Worm (Caenorhabditis elegans) whole organism, late embryonic: ENCODE results near the gene F09C6.14.

ENCODE experiments used
- K09A11.1 ChIP-seq: sonication (generic microtip); optimal IDR thresholded peaks from 2 replicates; lab custom pipeline; 2017; ENCODE audit warnings: antibody characterized with exemption, mild to moderate bottlenecking, missing genetic modification characterization, missing compliant biosample characterization; ENCODE audit not compliant: insufficient read depth
- T23F11.4 ChIP-seq: fragments of 200-800 bp; sonication (Bioruptor generic); optimal IDR thresholded peaks from 2 replicates; lab custom pipeline; 2018; ENCODE audit warnings: mild to moderate bottlenecking, missing genetic modification characterization, missing compliant biosample characterization
- ama-1 ChIP-seq: fragments of 150-350 bp; optimal IDR thresholded peaks from 2 replicates; lab custom pipeline; 2014
- ceh-24 ChIP-seq: sonication (generic microtip); optimal IDR thresholded peaks from 2 replicates; lab custom pipeline; 2016; ENCODE audit warnings: mild to moderate bottlenecking, missing genetic modification characterization, missing compliant biosample characterization
- ceh-30 ChIP-seq: fragments of 150-350 bp; optimal IDR thresholded peaks from 2 replicates; lab custom pipeline; 2014; ENCODE audit warnings: missing biosample characterization, missing genetic modification characterization
- ceh-31 ChIP-seq: sonication (generic microtip); optimal IDR thresholded peaks from 2 replicates; lab custom pipeline; 2016; ENCODE audit warnings: missing genetic modification characterization, missing compliant biosample characterization
- ceh-34 ChIP-seq: sonication (generic microtip); optimal IDR thresholded peaks from 2 replicates; lab custom pipeline; 2016; ENCODE audit warnings: mild to moderate bottlenecking, missing genetic modification characterization, missing compliant biosample characterization
- ceh-45 ChIP-seq: fragments of 200-800 bp; sonication (Bioruptor generic); IDR thresholded peaks from 2 replicates; pipeline ENCODE4 v1.3.6; 2022; ENCODE audit warnings: missing genetic modification reagents, missing genetic modification characterization, missing compliant biosample characterization
- elt-2 ChIP-seq: sonication (generic microtip); optimal IDR thresholded peaks from 2 replicates; lab custom pipeline; 2016; ENCODE audit warnings: missing genetic modification reagents, missing genetic modification characterization, missing compliant biosample characterization
- elt-4 ChIP-seq: sonication (generic microtip); optimal IDR thresholded peaks from 2 replicates; lab custom pipeline; 2016; ENCODE audit warnings: missing genetic modification characterization, missing compliant biosample characterization
- fax-1 ChIP-seq: sonication (generic microtip); optimal IDR thresholded peaks from 2 replicates; lab custom pipeline; 2016; ENCODE audit warnings: missing genotype, missing genetic modification characterization, missing compliant biosample characterization
- fkh-10 ChIP-seq: fragments of 150-350 bp; optimal IDR thresholded peaks from 2 replicates; lab custom pipeline; 2014; ENCODE audit warnings: missing biosample characterization, missing genetic modification reagents, missing genetic modification characterization
- gmeb-2 ChIP-seq: sonication (generic microtip); optimal IDR thresholded peaks from 2 replicates; lab custom pipeline; 2016; ENCODE audit warnings: missing genetic modification characterization, inconsistent platforms, missing compliant biosample characterization
- hlh-13 ChIP-seq: fragments of 200-800 bp; sonication (Bioruptor generic); optimal IDR thresholded peaks from 2 replicates; lab custom pipeline; 2018; ENCODE audit warnings: mild to moderate bottlenecking, missing genetic modification characterization, missing compliant biosample characterization
- hlh-8 ChIP-seq: sonication (generic microtip); optimal IDR thresholded peaks from 2 replicates; lab custom pipeline; 2016; ENCODE audit warnings: missing genotype, missing genetic modification characterization, missing compliant biosample characterization
- nfya-1 ChIP-seq: sonication (generic microtip); optimal IDR thresholded peaks from 2 replicates; lab custom pipeline; 2017; ENCODE audit warnings: missing genetic modification characterization, mild to moderate bottlenecking, missing compliant biosample characterization, antibody characterized with exemption, moderate library complexity
- nhr-232 ChIP-seq: sonication (generic microtip); optimal IDR thresholded peaks from 2 replicates; lab custom pipeline; 2016; ENCODE audit warnings: missing genetic modification characterization, missing compliant biosample characterization
- npax-4 ChIP-seq: sonication (generic microtip); optimal IDR thresholded peaks from 2 replicates; lab custom pipeline; 2016; ENCODE audit warnings: missing genetic modification characterization, missing compliant biosample characterization
- odd-2 ChIP-seq: sonication (generic microtip); optimal IDR thresholded peaks from 2 replicates; lab custom pipeline; 2017; ENCODE audit warnings: antibody characterized with exemption, mild to moderate bottlenecking, missing genetic modification characterization, missing compliant biosample characterization
- pag-3 ChIP-seq: sonication (generic microtip); optimal IDR thresholded peaks from 2 replicates; lab custom pipeline; 2016; ENCODE audit warnings: missing compliant biosample characterization, missing genetic modification characterization, borderline replicate concordance
- pat-9 ChIP-seq: fragments of 200-800 bp; sonication (Bioruptor generic); optimal IDR thresholded peaks from 2 replicates; lab custom pipeline; 2018; ENCODE audit warnings: mild to moderate bottlenecking, missing genetic modification characterization, moderate library complexity, missing compliant biosample characterization
- pax-1 ChIP-seq: fragments of 150-350 bp; optimal IDR thresholded peaks from 2 replicates; lab custom pipeline; 2014; ENCODE audit warnings: missing biosample characterization, missing genetic modification characterization
- pha-2 ChIP-seq: sonication (generic microtip); optimal IDR thresholded peaks from 2 replicates; lab custom pipeline; 2017; ENCODE audit warnings: mild to moderate bottlenecking, missing genetic modification characterization, missing compliant biosample characterization
- pha-4 ChIP-seq: fragments of 150-350 bp; optimal IDR thresholded peaks from 2 replicates; lab custom pipeline; 2018; ENCODE audit warnings: missing biosample characterization, missing genetic modification reagents, missing genetic modification characterization
- pqm-1 ChIP-seq: sonication (generic microtip); optimal IDR thresholded peaks from 2 replicates; lab custom pipeline; 2016; ENCODE audit warnings: missing genetic modification characterization, missing compliant biosample characterization
- pros-1 ChIP-seq: fragments of 150-350 bp; optimal IDR thresholded peaks from 2 replicates; lab custom pipeline; 2014; ENCODE audit warnings: missing biosample characterization, missing genetic modification reagents, missing genetic modification characterization
- ref-2 ChIP-seq: sonication (generic microtip); optimal IDR thresholded peaks from 2 replicates; lab custom pipeline; 2016; ENCODE audit warnings: missing genetic modification characterization, missing compliant biosample characterization
- sox-2 ChIP-seq: fragments of 200-800 bp; sonication (Bioruptor generic); IDR thresholded peaks from 2 replicates; pipeline ENCODE4 v1.3.6; 2022; ENCODE audit warnings: missing genetic modification reagents, missing genetic modification characterization, missing compliant biosample characterization
- sox-4 ChIP-seq: sonication (generic microtip); optimal IDR thresholded peaks from 2 replicates; lab custom pipeline; 2017; ENCODE audit warnings: mild to moderate bottlenecking, missing genetic modification characterization, inconsistent platforms, missing compliant biosample characterization
- syd-9 ChIP-seq: sonication (generic microtip); optimal IDR thresholded peaks from 2 replicates; lab custom pipeline; 2016; ENCODE audit warnings: mild to moderate bottlenecking, missing genetic modification characterization, moderate library complexity, missing compliant biosample characterization
- tbx-7 ChIP-seq: sonication (generic microtip); optimal IDR thresholded peaks from 2 replicates; lab custom pipeline; 2016; ENCODE audit warnings: missing genotype, missing genetic modification characterization, missing compliant biosample characterization
- unc-42 ChIP-seq: sonication (generic microtip); optimal IDR thresholded peaks from 2 replicates; lab custom pipeline; 2016; ENCODE audit warnings: missing genotype, missing genetic modification characterization, missing compliant biosample characterization
- unc-55 ChIP-seq: sonication (generic microtip); optimal IDR thresholded peaks from 2 replicates; lab custom pipeline; 2017; ENCODE audit warnings: missing biosample characterization, missing genetic modification reagents, missing genetic modification characterization
- unc-86 ChIP-seq: sonication (generic microtip); optimal IDR thresholded peaks from 2 replicates; lab custom pipeline; 2016; ENCODE audit warnings: missing genetic modification characterization, missing compliant biosample characterization
- ztf-16 ChIP-seq: sonication (generic microtip); optimal IDR thresholded peaks from 2 replicates; lab custom pipeline; 2017; ENCODE audit warnings: missing genetic modification characterization, missing compliant biosample characterization

Gene F09C6.14

DNA sequence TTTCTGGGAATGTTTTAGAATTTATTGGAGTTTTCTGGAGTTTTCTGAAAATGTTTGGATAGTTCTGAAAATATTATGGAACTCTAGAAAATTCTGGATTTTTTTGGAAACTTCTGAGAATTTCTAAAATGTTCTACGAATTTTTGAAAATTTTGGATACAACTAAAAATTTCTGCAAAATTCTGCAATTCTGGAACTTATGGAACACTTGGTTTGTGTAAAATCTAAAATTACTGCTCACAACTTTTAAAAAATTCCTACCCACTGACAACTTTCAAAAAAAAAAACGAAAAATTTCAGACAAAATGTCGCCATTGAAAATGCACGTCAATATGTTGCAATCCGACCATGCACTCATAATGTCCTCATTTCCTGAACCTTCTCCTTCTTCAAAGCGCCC, 23.8 kb downstream of the F09C6.14 start, which contains the start of gene nhr-262:
Gene nhr-262 (plus strand): TSS at position 301 of the 400 bp plus-strand sequence.
- no peak for TF ChIP-seq fkh-10 (GFP tag; lab: Kevin White, UChicago)
- no peak for TF ChIP-seq ceh-24 (tag; lab: Kevin White, UChicago)
- no peak for TF ChIP-seq pha-4 (tag; lab: Kevin White, UChicago)
- no peak for TF ChIP-seq ceh-31 (tag; lab: Kevin White, UChicago)
- no peak for TF ChIP-seq tbx-7 (tag; lab: Kevin White, UChicago)
- no peak for TF ChIP-seq sox-2 (GFP tag; lab: Robert Waterston, UW)
- TF ChIP-seq gmeb-2 (tag; lab: Kevin White, UChicago), result no peak
- no peak for TF ChIP-seq ztf-16 (tag; lab: Kevin White, UChicago)
- TF ChIP-seq fax-1 (tag; lab: Kevin White, UChicago), result no peak
- TF ChIP-seq pag-3 (tag; lab: Kevin White, UChicago), result no peak
- no peak for TF ChIP-seq pqm-1 (tag; lab: Kevin White, UChicago)
- no peak for TF ChIP-seq ref-2 (tag; lab: Kevin White, UChicago)
- TF ChIP-seq pha-2, result no peak
- no peak for TF ChIP-seq odd-2 (tag; lab: Kevin White, UChicago)
- no peak for TF ChIP-seq nfya-1 (tag; lab: Kevin White, UChicago)
- TF ChIP-seq pros-1, result no peak
- TF ChIP-seq pax-1 (tag; lab: Kevin White, UChicago), result no peak
- no peak for TF ChIP-seq ceh-34

DNA sequence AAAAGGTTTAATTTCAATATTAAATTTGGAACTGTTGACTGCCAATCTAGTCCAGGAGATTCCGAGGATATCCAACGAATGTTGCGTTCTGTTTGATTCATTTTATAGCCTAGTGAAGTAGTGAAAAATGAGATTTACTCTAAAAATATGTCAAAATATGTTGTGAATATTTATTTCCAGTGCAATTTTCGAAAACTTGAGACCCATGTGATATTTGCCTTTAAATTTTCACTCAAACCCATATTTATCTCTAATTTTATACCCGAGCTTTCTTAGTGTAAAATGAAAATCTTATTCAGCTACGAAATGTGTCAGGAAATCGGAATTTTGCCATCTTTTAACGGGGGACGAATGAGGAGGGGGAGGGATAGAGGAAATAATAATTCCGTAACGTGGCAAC, 29.1 kb downstream of the F09C6.14 start, which contains the start of gene F09C6.16:
Gene F09C6.16 (minus strand): TSS at position 101 of the 400 bp plus-strand sequence.
- TF ChIP-seq unc-86 (tag; lab: Kevin White, UChicago) (no peak), tbx-7 (tag; lab: Kevin White, UChicago) (no peak), syd-9 (no peak), ceh-30 (tag; lab: Kevin White, UChicago) (no peak), ceh-31 (tag; lab: Kevin White, UChicago) (no peak), hlh-13 (GFP tag; lab: Kevin White, UChicago) (no peak), pha-2 (no peak), pax-1 (tag; lab: Kevin White, UChicago) (no peak), ama-1 (lab: Kevin White, UChicago) (no peak), nhr-232 (tag; lab: Kevin White, UChicago) (no peak), gmeb-2 (tag; lab: Kevin White, UChicago) (no peak)
- TF ChIP-seq, all 69 proteins: peak for 0

- TF ChIP-seq odd-2 (tag; lab: Kevin White, UChicago) (no peak), elt-4 (tag; lab: Kevin White, UChicago) (no peak), K09A11.1 (tag; lab: Kevin White, UChicago) (no peak), unc-42 (tag; lab: Kevin White, UChicago) (no peak), hlh-8 (tag; lab: Kevin White, UChicago) (no peak), ceh-31 (tag; lab: Kevin White, UChicago) (no peak), unc-55 (GFP tag; lab: Kevin White, UChicago) (no peak), T23F11.4 (GFP tag; lab: Kevin White, UChicago) (no peak), ceh-45 (GFP tag; lab: Robert Waterston, UW) (no peak), pat-9 (tag; lab: Kevin White, UChicago) (no peak), ceh-24 (tag; lab: Kevin White, UChicago) (no peak), npax-4 (no peak)
Measured at ce11 chrV:16910864-16911263, 30.1 kb downstream of the F09C6.14 start.

DNA sequence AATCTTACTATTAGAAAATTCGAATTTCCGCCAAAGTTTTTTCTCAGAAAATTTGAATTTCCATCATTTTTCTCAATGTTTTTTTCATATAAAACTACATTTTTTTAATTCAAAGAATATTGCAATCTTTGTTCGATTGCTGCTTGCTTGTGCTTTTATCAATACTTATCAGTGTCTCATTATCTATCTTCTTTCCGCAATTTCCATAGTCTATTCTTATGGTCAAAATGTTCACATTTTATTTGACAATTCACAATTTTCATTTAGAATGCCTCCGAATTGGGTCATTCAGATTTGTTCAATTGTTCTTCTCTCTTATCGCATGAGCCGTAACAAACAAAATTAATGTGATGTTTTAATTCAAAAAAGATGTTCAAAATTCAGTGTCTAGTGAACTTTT, 30.5 kb downstream of the F09C6.14 start:
- no peak for TF ChIP-seq sox-4
- TF ChIP-seq elt-2 (tag; lab: Kevin White, UChicago), result peak; percentile 14
